Worm (Caenorhabditis elegans) whole organism, L4 larva: ENCODE results near the gene T04B2.8.

Experiments
- F37D6.2 ChIP-seq: sonication (generic microtip); optimal IDR thresholded peaks from 2 replicates; lab custom pipeline; 2016; ENCODE audit warnings: mild to moderate bottlenecking, missing genetic modification characterization, missing compliant biosample characterization
- F44E2.7 ChIP-seq: fragments of 200-800 bp; sonication (Bioruptor generic); IDR thresholded peaks from 2 replicates; pipeline ENCODE4 v2.1.2; 2022; ENCODE audit warnings: missing genetic modification characterization, missing compliant biosample characterization
- R02D3.7 ChIP-seq: fragments of 150-350 bp; sonication (generic microtip); optimal IDR thresholded peaks from 3 replicates; lab custom pipeline; 2014; ENCODE audit warnings: missing biosample characterization, missing genetic modification characterization
- T20F7.1 ChIP-seq: fragments of 200-800 bp; sonication (Bioruptor generic); optimal IDR thresholded peaks from 2 replicates; lab custom pipeline; 2018; ENCODE audit warnings: mild to moderate bottlenecking, missing genetic modification characterization, missing compliant biosample characterization
- Y105C5A.15 ChIP-seq: fragments of 200-800 bp; sonication (Bioruptor generic); IDR thresholded peaks from 2 replicates; pipeline ENCODE4 v1.3.6; 2022; ENCODE audit warnings: missing genetic modification characterization, missing compliant biosample characterization
- Y48G9A.11 ChIP-seq: fragments of 200-800 bp; sonication (Bioruptor generic); IDR thresholded peaks from 2 replicates; pipeline ENCODE4 v1.3.6; 2022; ENCODE audit warnings: missing genetic modification reagents, missing genetic modification characterization, missing compliant biosample characterization
- Y5F2A.4 ChIP-seq: fragments of 200-800 bp; sonication (Bioruptor generic); optimal IDR thresholded peaks from 2 replicates; lab custom pipeline; 2018; ENCODE audit warnings: mild to moderate bottlenecking, missing genetic modification characterization, missing compliant biosample characterization
- ZK546.5 ChIP-seq, 2 experiments: sonication (generic microtip); optimal IDR thresholded peaks; 2 replicates each; lab custom pipeline; 2017; ENCODE audit warnings: missing biosample characterization in 2 of 2, missing genetic modification characterization in 2 of 2
- aha-1 ChIP-seq: fragments of 150-350 bp; peaks from one replicate; lab custom pipeline; 2014; ENCODE audit warnings: missing biosample characterization, missing genetic modification characterization
- ama-1 ChIP-seq: fragments of 150-350 bp; optimal IDR thresholded peaks from 2 replicates; lab custom pipeline; 2014; ENCODE audit warnings: inconsistent platforms, mixed read lengths
- ces-1 ChIP-seq: fragments of 150-350 bp; sonication (generic microtip); optimal IDR thresholded peaks from 4 replicates; lab custom pipeline; 2014; ENCODE audit warnings: missing biosample characterization, missing genetic modification reagents, missing genetic modification characterization
- daf-16 ChIP-seq, 3 experiments: sonication (generic microtip); optimal IDR thresholded peaks; 2 replicates each; lab custom pipeline; 2016 to 2017; ENCODE audit warnings: missing genetic modification characterization in 3 of 3, missing genetic modification reagents in 3 of 3, mild to moderate bottlenecking in 2 of 3, missing compliant biosample characterization in 2 of 3, missing biosample characterization in 1 of 3, moderate library complexity in 1 of 3
- daf-19 ChIP-seq: fragments of 200-800 bp; sonication (Bioruptor generic); conservative IDR thresholded peaks from 2 replicates; pipeline ENCODE4 v1.3.6; 2022; ENCODE audit warnings: missing genetic modification characterization, missing compliant biosample characterization
- dmd-6 ChIP-seq: fragments of 200-800 bp; sonication (Bioruptor generic); IDR thresholded peaks from 2 replicates; pipeline ENCODE4 v1.3.6; 2022; ENCODE audit warnings: missing genetic modification reagents, missing genetic modification characterization, missing compliant biosample characterization
- duxl-1 ChIP-seq: sonication (generic microtip); optimal IDR thresholded peaks from 2 replicates; lab custom pipeline; 2016; ENCODE audit warnings: mild to moderate bottlenecking, missing genetic modification characterization, moderate library complexity, missing compliant biosample characterization; ENCODE audit not compliant: poor library complexity
- dve-1 ChIP-seq: sonication (generic microtip); optimal IDR thresholded peaks from 2 replicates; lab custom pipeline; 2017; ENCODE audit warnings: antibody characterized with exemption, mild to moderate bottlenecking, missing genetic modification characterization, missing compliant biosample characterization; ENCODE audit not compliant: insufficient read depth
- egl-27 ChIP-seq: sonication (generic microtip); optimal IDR thresholded peaks from 3 replicates; lab custom pipeline; 2017; ENCODE audit warnings: missing biosample characterization, missing genetic modification reagents, missing genetic modification characterization
- egl-43 ChIP-seq: fragments of 200-800 bp; sonication (Bioruptor generic); IDR thresholded peaks from 2 replicates; pipeline ENCODE4 v1.3.6; 2022; ENCODE audit warnings: missing genetic modification reagents, missing genetic modification characterization, missing compliant biosample characterization
- gei-8 ChIP-seq: fragments of 200-800 bp; sonication (Bioruptor generic); optimal IDR thresholded peaks from 2 replicates; lab custom pipeline; 2018; ENCODE audit warnings: mild to moderate bottlenecking, missing genetic modification characterization, missing compliant biosample characterization
- hif-1 ChIP-seq, 2 experiments: sonication (generic microtip); optimal IDR thresholded peaks; 2 replicates each; lab custom pipeline; 2016 to 2017; ENCODE audit warnings: missing compliant biosample characterization in 2 of 2, missing genetic modification characterization in 2 of 2, missing genetic modification reagents in 2 of 2, missing genotype in 2 of 2, mild to moderate bottlenecking in 1 of 2
- hlh-30 ChIP-seq: sonication (generic microtip); optimal IDR thresholded peaks from 2 replicates; lab custom pipeline; 2017; ENCODE audit warnings: antibody characterized with exemption, mild to moderate bottlenecking, missing genetic modification characterization, missing compliant biosample characterization; ENCODE audit not compliant: insufficient read depth
- lin-1 ChIP-seq: fragments of 200-800 bp; sonication (Bioruptor generic); IDR thresholded peaks from 2 replicates; pipeline ENCODE4 v1.3.6; 2022; ENCODE audit warnings: missing genetic modification reagents, missing genetic modification characterization, missing compliant biosample characterization
- lin-39 ChIP-seq: fragments of 150-350 bp; optimal IDR thresholded peaks from 2 replicates; lab custom pipeline; 2014; ENCODE audit warnings: missing biosample characterization, missing genetic modification reagents, missing genetic modification characterization
- lir-3 ChIP-seq: sonication (generic microtip); optimal IDR thresholded peaks from 2 replicates; lab custom pipeline; 2016; ENCODE audit warnings: mild to moderate bottlenecking, missing genetic modification characterization, missing compliant biosample characterization
- lsy-2 ChIP-seq, 2 experiments: fragments of 150-350 bp in 1 of 2; sonication (generic microtip) in 1 of 2; optimal IDR thresholded peaks; 2 replicates each; lab custom pipeline; 2014 to 2017; ENCODE audit warnings: missing biosample characterization in 2 of 2, missing genetic modification characterization in 2 of 2
- madf-9 ChIP-seq: fragments of 200-800 bp; sonication (Bioruptor generic); conservative IDR thresholded peaks from 2 replicates; pipeline ENCODE4 v1.3.6; 2022; ENCODE audit warnings: missing genetic modification reagents, missing genetic modification characterization, missing compliant biosample characterization
- mdt-29 ChIP-seq: fragments of 200-800 bp; sonication (Bioruptor generic); IDR thresholded peaks from 2 replicates; pipeline ENCODE4 v1.3.6; 2022; ENCODE audit warnings: missing genetic modification reagents, missing genetic modification characterization, missing compliant biosample characterization
- mep-1 ChIP-seq: fragments of 150-350 bp; sonication (generic microtip); optimal IDR thresholded peaks from 3 replicates; lab custom pipeline; 2014; ENCODE audit warnings: missing biosample characterization, missing genetic modification characterization
- nhr-102 ChIP-seq: sonication (generic microtip); optimal IDR thresholded peaks from 2 replicates; lab custom pipeline; 2016; ENCODE audit warnings: mild to moderate bottlenecking, missing genetic modification characterization, moderate library complexity, missing compliant biosample characterization
- nhr-237 ChIP-seq: sonication (generic microtip); optimal IDR thresholded peaks from 2 replicates; lab custom pipeline; 2017; ENCODE audit warnings: missing biosample characterization, missing genetic modification characterization
- nhr-25 ChIP-seq: sonication (generic microtip); optimal IDR thresholded peaks from 2 replicates; lab custom pipeline; 2017; ENCODE audit warnings: missing genetic modification characterization, mild to moderate bottlenecking, missing compliant biosample characterization, antibody characterized with exemption, moderate library complexity, borderline replicate concordance; ENCODE audit not compliant: insufficient read depth
- nhr-41 ChIP-seq: fragments of 200-800 bp; sonication (Bioruptor generic); IDR thresholded peaks from 2 replicates; pipeline ENCODE4 v1.3.6; 2022; ENCODE audit warnings: missing genetic modification reagents, missing genetic modification characterization, missing compliant biosample characterization
- rbr-2 ChIP-seq: sonication (generic microtip); optimal IDR thresholded peaks from 2 replicates; lab custom pipeline; 2016; ENCODE audit warnings: missing genotype, missing genetic modification characterization, missing compliant biosample characterization
- sdz-12 ChIP-seq: fragments of 200-800 bp; sonication (Bioruptor generic); optimal IDR thresholded peaks from 2 replicates; lab custom pipeline; 2018; ENCODE audit warnings: mild to moderate bottlenecking, missing genetic modification characterization, missing compliant biosample characterization
- snpc-1.2 ChIP-seq: fragments of 200-800 bp; sonication (Bioruptor generic); IDR thresholded peaks from 2 replicates; pipeline ENCODE4 v1.3.6; 2022; ENCODE audit warnings: missing genetic modification reagents, missing genetic modification characterization, missing compliant biosample characterization
- snpc-4 ChIP-seq: fragments of 150-350 bp; optimal IDR thresholded peaks from 2 replicates; lab custom pipeline; 2014; ENCODE audit warnings: missing biosample characterization, missing genetic modification characterization
- tag-97 ChIP-seq: fragments of 200-800 bp; sonication (Bioruptor generic); IDR thresholded peaks from 2 replicates; pipeline ENCODE4 v1.3.6; 2022; ENCODE audit warnings: missing genetic modification characterization, missing compliant biosample characterization
- vab-7 ChIP-seq: fragments of 200-800 bp; sonication (Bioruptor generic); IDR thresholded peaks from 2 replicates; pipeline ENCODE4 v1.3.6; 2022; ENCODE audit warnings: missing genetic modification reagents, missing genetic modification characterization, missing compliant biosample characterization
- zip-2 ChIP-seq: fragments of 150-350 bp; optimal IDR thresholded peaks from 2 replicates; lab custom pipeline; 2014; ENCODE audit warnings: missing biosample characterization, missing genetic modification characterization

The T04B2.8 gene

ce11 chrIV:10051088-10051487 lies at the start of gene T04B2.8:
Gene T04B2.8, minus strand, starts transcription at chrIV:10051188.
- TF ChIP-seq snpc-1.2 (GFP tag; lab: Robert Waterston, UW) (no peak), lin-1 (GFP tag; lab: Robert Waterston, UW) (no peak), daf-19 (GFP tag; lab: Robert Waterston, UW) (no peak), mep-1 (tag; lab: Kevin White, UChicago) (no peak), daf-16 (GFP tag; optimal IDR thresholded peaks at IDR 0.05; lab: Kevin White, UChicago) (no peak), daf-16 (tag; optimal IDR thresholded peaks at IDR 0.05; lab: Kevin White, UChicago) (no peak), nhr-41 (GFP tag; lab: Robert Waterston, UW) (no peak), snpc-4 (tag; lab: Kevin White, UChicago) (no peak), dmd-6 (no peak), nhr-25 (tag; lab: Kevin White, UChicago) (no peak), egl-43 (GFP tag; lab: Robert Waterston, UW) (no peak), rbr-2 (no peak), duxl-1 (tag; lab: Kevin White, UChicago) (no peak), gei-8 (GFP tag; lab: Kevin White, UChicago) (no peak), mdt-29 (GFP tag; lab: Robert Waterston, UW) (no peak), ZK546.5 (tag; optimal IDR thresholded peaks at IDR 0.05; lab: Kevin White, UChicago) (no peak), egl-27 (tag; lab: Kevin White, UChicago) (no peak), zip-2 (no peak), sdz-12 (GFP tag; lab: Kevin White, UChicago) (no peak), ces-1 (no peak), vab-7 (GFP tag; lab: Robert Waterston, UW) (no peak)
- TF ChIP-seq, all 104 proteins: peak for 0

ce11 chrIV:10096881-10097280 lies 45.9 kb upstream of the T04B2.8 start, which contains the start of gene dis-3:
Gene dis-3, plus strand, starts transcription at chrIV:10097202.
- TF ChIP-seq R02D3.7 (tag; lab: Kevin White, UChicago) (peak; percentile 55), F44E2.7 (no peak), Y48G9A.11 (GFP tag; lab: Robert Waterston, UW) (0 out of 2 replicates have a peak, but pooled peaks have one; percentile 31), dve-1 (tag; lab: Kevin White, UChicago) (no peak), vab-7 (GFP tag; lab: Robert Waterston, UW) (no peak), aha-1 (tag; lab: Kevin White, UChicago) (peak; percentile 45), T20F7.1 (GFP tag; lab: Kevin White, UChicago) (peak; percentile 88)

- TF ChIP-seq lin-39 (tag; lab: Kevin White, UChicago), result no peak
- TF ChIP-seq egl-43 (GFP tag; lab: Robert Waterston, UW), result 0 out of 2 replicates have a peak, but pooled peaks have one; percentile 30
- TF ChIP-seq, all 104 proteins: peak for 1
These were observed 44.2 kb upstream of the T04B2.8 start, which contains the start of the genes C04G2.5 and msp-36 for ce11 chrIV:10095171-10095570. Gene C04G2.5, minus strand, starts transcription at chrIV:10095271. Gene msp-36, plus strand, starts transcription at chrIV:10095433.

- no peak for TF ChIP-seq lsy-2 (tag; optimal IDR thresholded peaks at IDR 0.05; lab: Kevin White, UChicago)
- TF ChIP-seq hif-1 (tag; optimal IDR thresholded peaks at IDR 0.05; lab: Kevin White, UChicago), result no peak
- TF ChIP-seq R02D3.7 (tag; lab: Kevin White, UChicago), result no peak
- no peak for TF ChIP-seq tag-97 (GFP tag; lab: Robert Waterston, UW)
- TF ChIP-seq ama-1 (lab: Kevin White, UChicago), result no peak
- no peak for TF ChIP-seq nhr-237 (tag; lab: Kevin White, UChicago)
- no peak for TF ChIP-seq snpc-1.2 (GFP tag; lab: Robert Waterston, UW)
- TF ChIP-seq hlh-30 (tag; lab: Kevin White, UChicago), result no peak
- TF ChIP-seq lir-3, result no peak
- TF ChIP-seq madf-9 (GFP tag; lab: Robert Waterston, UW), result no peak
- no peak for TF ChIP-seq nhr-25 (tag; lab: Kevin White, UChicago)
- no peak for TF ChIP-seq Y48G9A.11 (GFP tag; lab: Robert Waterston, UW)
- TF ChIP-seq nhr-102 (tag; lab: Kevin White, UChicago), result no peak
- no peak for TF ChIP-seq F37D6.2 (tag; lab: Kevin White, UChicago)
- no peak for TF ChIP-seq rbr-2
- no peak for TF ChIP-seq lin-1 (GFP tag; lab: Robert Waterston, UW)
- no peak for TF ChIP-seq Y5F2A.4 (GFP tag; lab: Kevin White, UChicago)
- no peak for TF ChIP-seq Y105C5A.15 (GFP tag; lab: Robert Waterston, UW)
- no peak for TF ChIP-seq gei-8 (GFP tag; lab: Kevin White, UChicago)
These were observed 39.4 kb upstream of the T04B2.8 start, which contains the start of gene ttbk-5 for ce11 chrIV:10090358-10090757. Gene ttbk-5, plus strand, starts transcription at chrIV:10090658.
